Worm (Caenorhabditis elegans): Measurements from ENCODE around the gene W08A12.2.

DNA sequence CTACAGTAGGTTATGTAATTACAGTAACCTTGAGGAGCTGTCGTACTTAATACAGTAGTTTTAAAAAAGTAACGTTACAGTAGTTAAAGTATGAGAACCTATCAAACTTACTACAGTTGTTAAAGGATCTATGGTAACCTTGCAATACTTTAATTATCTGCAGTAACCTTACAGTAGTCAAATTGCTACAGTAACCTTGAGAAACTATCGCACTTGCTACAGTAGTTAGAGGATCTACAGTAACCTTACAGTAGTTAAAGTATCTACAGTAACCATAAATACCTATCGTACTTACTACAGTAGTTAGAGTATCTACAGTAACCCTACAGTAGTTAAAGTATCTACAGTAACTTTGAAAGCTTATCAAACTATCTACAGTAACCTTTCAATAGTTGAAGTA is 25.9 kb upstream of the W08A12.2 start:
- no peak for TF ChIP-seq nhr-77 (tag; optimal IDR thresholded peaks at IDR 0.05)
- TF ChIP-seq dpl-1 (GFP tag; optimal IDR thresholded peaks at IDR 0.05): no peak
- TF ChIP-seq snpc-4 (tag; optimal IDR thresholded peaks at IDR 0.05): no peak
- TF ChIP-seq zip-4 (GFP tag; optimal IDR thresholded peaks at IDR 0.05): no peak
- TF ChIP-seq ama-1 (optimal IDR thresholded peaks at IDR 0.05): no peak
- no peak for TF ChIP-seq unc-86 (tag; optimal IDR thresholded peaks at IDR 0.05)
- no peak for TF ChIP-seq nhr-11 (tag; optimal IDR thresholded peaks at IDR 0.05)
- no peak for TF ChIP-seq lin-39 (tag; optimal IDR thresholded peaks at IDR 0.05)
- no peak for TF ChIP-seq nhr-12 (tag; optimal IDR thresholded peaks at IDR 0.05)
- no peak for TF ChIP-seq elt-3 (tag; optimal IDR thresholded peaks at IDR 0.05)

All from whole organism, L1 larva.